Fruit fly (Drosophila melanogaster): ENCODE data around the gene Myb.
A peak's percentile ranks its signal among the peaks of the same experiment; 100 is the strongest.

Gene Myb

dm6 chrX:15857601-15858284 lies at the start of gene Myb, which contains the start of gene CG46440:
Gene Myb (minus strand): TSS chrX:15857823.
Gene CG46440 (minus strand): TSS chrX:15857823.
- TF ChIP-seq lz (GFP tag; optimal IDR thresholded peaks at IDR 0.05) (peak; percentile 1), Eip78C (GFP tag) (peak; percentile 1), CG15336 (GFP tag; IDR thresholded peaks at IDR 0.05) (0 out of 2 replicates have a peak, but pooled peaks have one; percentile 20), topi (GFP tag; optimal IDR thresholded peaks at IDR 0.05) (peak; percentile 7), dsx (GFP tag; optimal IDR thresholded peaks at IDR 0.05; ENCODE audit: poor library complexity, severe bottlenecking) (peak; percentile 18), vri (GFP tag; optimal IDR thresholded peaks at IDR 0.05) (no peak), Met (GFP tag; optimal IDR thresholded peaks at IDR 0.05) (no peak), svp (GFP tag) (peak; percentile 5)

- no peak for TF ChIP-seq Sox102F (GFP tag; optimal IDR thresholded peaks at IDR 0.05)
- no peak for TF ChIP-seq Hr38 (GFP tag; optimal IDR thresholded peaks at IDR 0.05)
- no peak for TF ChIP-seq CG11902 (GFP tag; optimal IDR thresholded peaks at IDR 0.05)
These were observed 36.2 kb upstream of the Myb start for dm6 chrX:15893732-15894264.

dm6 chrX:15891606-15892345 lies 34.2 kb upstream of the Myb start, which contains the start of gene shi:
Gene shi (plus strand): TSS chrX:15892116.
- TF ChIP-seq Eip78C (GFP tag) (peak; percentile 45), esn (GFP tag; optimal IDR thresholded peaks at IDR 0.05) (peak; percentile 36), lz (GFP tag; optimal IDR thresholded peaks at IDR 0.05) (peak; percentile 6), Sox15 (GFP tag; optimal IDR thresholded peaks at IDR 0.05) (no peak), CG8119 (GFP tag; IDR thresholded peaks at IDR 0.05) (no peak), Sox14 (GFP tag; optimal IDR thresholded peaks at IDR 0.05) (peak; percentile 18), CG10631 (GFP tag; optimal IDR thresholded peaks at IDR 0.05) (peak; percentile 15)

- TF ChIP-seq dac (GFP tag; optimal IDR thresholded peaks at IDR 0.05) (no peak), CG8119 (GFP tag; IDR thresholded peaks at IDR 0.05) (no peak), spab (GFP tag; optimal IDR thresholded peaks at IDR 0.05) (no peak), ss (GFP tag; optimal IDR thresholded peaks at IDR 0.05) (peak in 1 of 2 experiments; percentile 45), fd59A (GFP tag; optimal IDR thresholded peaks at IDR 0.05) (peak; percentile 29), net (GFP tag; optimal IDR thresholded peaks at IDR 0.05) (no peak), acj6 (GFP tag; optimal IDR thresholded peaks at IDR 0.05) (peak; percentile 37), esn (GFP tag; optimal IDR thresholded peaks at IDR 0.05) (peak; percentile 28), CG11902 (GFP tag; optimal IDR thresholded peaks at IDR 0.05) (peak; percentile 12), Hr38 (GFP tag; optimal IDR thresholded peaks at IDR 0.05) (no peak), CG15336 (GFP tag; IDR thresholded peaks at IDR 0.05) (no peak), cyc (GFP tag; optimal IDR thresholded peaks at IDR 0.05) (peak; percentile 29), Sox14 (GFP tag; optimal IDR thresholded peaks at IDR 0.05) (no peak), Met (GFP tag; optimal IDR thresholded peaks at IDR 0.05) (peak; percentile 11), Gug (GFP tag; IDR thresholded peaks at IDR 0.05) (peak; percentile 38; the same call in 1 of the 2 replicates), CG4318 (GFP tag; optimal IDR thresholded peaks at IDR 0.05) (peak; percentile 44), CG8632 (GFP tag; optimal IDR thresholded peaks at IDR 0.05) (no peak), CG8319 (GFP tag; optimal IDR thresholded peaks at IDR 0.05) (no peak), CG1621 (tag; optimal IDR thresholded peaks at IDR 0.05) (no peak), CG34406 (GFP tag; optimal IDR thresholded peaks at IDR 0.05) (peak; percentile 18), CG16779 (tag; optimal IDR thresholded peaks at IDR 0.05) (no peak), Ets96B (tag; optimal IDR thresholded peaks at IDR 0.05) (peak; percentile 2), CG6808 (GFP tag; optimal IDR thresholded peaks at IDR 0.05) (peak; percentile 8), CG10669 (GFP tag; optimal IDR thresholded peaks at IDR 0.05) (peak; percentile 28), CG3032 (tag; optimal IDR thresholded peaks at IDR 0.05) (peak; percentile 53), CG7368 (GFP tag; optimal IDR thresholded peaks at IDR 0.05) (no peak), Smox (GFP tag; optimal IDR thresholded peaks at IDR 0.05) (no peak), Eip75B (GFP tag; optimal IDR thresholded peaks at IDR 0.05) (no peak), CG6163 (GFP tag; IDR thresholded peaks at IDR 0.05) (no peak), Eip78C (GFP tag) (peak; percentile 77), achi (GFP tag; optimal IDR thresholded peaks at IDR 0.05) (peak; percentile 21), Hr4 (GFP tag; optimal IDR thresholded peaks at IDR 0.05) (peak; percentile 8)
These were observed 32.4 kb upstream of the Myb start, which contains the start of the genes MSBP and CG15916 for dm6 chrX:15889780-15890608. Gene MSBP (minus strand): TSS chrX:15890109. Gene CG15916 (plus strand): TSS chrX:15890589.

Measured in whole organism, prepupa.